Worm (Caenorhabditis elegans): ENCODE measurements around the gene srd-51.

srd-51 gene

ce11 chrX:13528630-13529138 lies 44.0 kb upstream of the srd-51 start, which contains the start of gene F18H3.4 (continued):
- peak; percentile 4 for TF ChIP-seq ets-4 (GFP tag; optimal IDR thresholded peaks at IDR 0.05)
- no peak for TF ChIP-seq snpc-4 (GFP tag; optimal IDR thresholded peaks at IDR 0.05)
- TF ChIP-seq snpc-4 (tag; optimal IDR thresholded peaks at IDR 0.05): peak in 1 of 4 experiments; percentile 14
- TF ChIP-seq D2030.7 (GFP tag; IDR thresholded peaks at IDR 0.05): no peak
- peak; percentile 50; the same call in 1 of the 2 replicates for TF ChIP-seq nfyb-1 (GFP tag; IDR thresholded peaks at IDR 0.05)
- TF ChIP-seq bed-2 (GFP tag; IDR thresholded peaks at IDR 0.05): no peak
- no peak for TF ChIP-seq egl-18 (GFP tag; IDR thresholded peaks at IDR 0.05)
- TF ChIP-seq hlh-12 (tag; optimal IDR thresholded peaks at IDR 0.05): no peak
- no peak for TF ChIP-seq F49E8.2 (tag; optimal IDR thresholded peaks at IDR 0.05; ENCODE audit: insufficient read depth)
- TF ChIP-seq T07F8.4 (tag; optimal IDR thresholded peaks at IDR 0.05): no peak
- no peak for TF ChIP-seq rec-8 (tag; optimal IDR thresholded peaks at IDR 0.05)
- no peak for TF ChIP-seq F10E7.11 (tag; optimal IDR thresholded peaks at IDR 0.05)
- TF ChIP-seq dox-1 (GFP tag; IDR thresholded peaks at IDR 0.05): peak; percentile 52
- TF ChIP-seq nhr-27 (tag; optimal IDR thresholded peaks at IDR 0.05): no peak
- no peak for TF ChIP-seq tbx-9 (tag; optimal IDR thresholded peaks at IDR 0.05; ENCODE audit: borderline replicate concordance)
- no peak for TF ChIP-seq ceh-27 (GFP tag; optimal IDR thresholded peaks at IDR 0.05)
- no peak for TF ChIP-seq rpc-1 (optimal IDR thresholded peaks at IDR 0.05)
- no peak for TF ChIP-seq rpc-1 (tag; optimal IDR thresholded peaks at IDR 0.05)
- no peak for TF ChIP-seq sdz-38 (tag; optimal IDR thresholded peaks at IDR 0.05)
- TF ChIP-seq ztf-3 (GFP tag; optimal IDR thresholded peaks at IDR 0.05): no peak
- TF ChIP-seq ztf-22 (GFP tag; optimal IDR thresholded peaks at IDR 0.05): peak; percentile 80
- TF ChIP-seq repo-1 (tag; optimal IDR thresholded peaks at IDR 0.05): no peak
- TF ChIP-seq chd-7 (tag; optimal IDR thresholded peaks at IDR 0.05): peak; percentile 12
- peak; percentile 13 for TF ChIP-seq lin-54 (GFP tag; optimal IDR thresholded peaks at IDR 0.05)
- TF ChIP-seq T26A5.8 (tag; optimal IDR thresholded peaks at IDR 0.05): no peak
- TF ChIP-seq lsy-27 (tag; optimal IDR thresholded peaks at IDR 0.05; ENCODE audit: borderline replicate concordance, insufficient read depth): no peak
- TF ChIP-seq athp-1 (tag; optimal IDR thresholded peaks at IDR 0.05): no peak
- TF ChIP-seq F52B5.7 (tag; optimal IDR thresholded peaks at IDR 0.05): no peak
- no peak for TF ChIP-seq attf-5 (GFP tag; optimal IDR thresholded peaks at IDR 0.05)
- TF ChIP-seq dpl-1 (GFP tag; optimal IDR thresholded peaks at IDR 0.05): no peak
- peak; percentile 97 for TF ChIP-seq nhr-80 (tag; optimal IDR thresholded peaks at IDR 0.05)
- TF ChIP-seq tbp1 (GFP tag; optimal IDR thresholded peaks at IDR 0.05): peak; percentile 46
- TF ChIP-seq egrh-3 (GFP tag; IDR thresholded peaks at IDR 0.05): no peak
- TF ChIP-seq pbrm-1 (GFP tag; IDR thresholded peaks at IDR 0.05): no peak
- no peak for TF ChIP-seq ztf-26 (tag; optimal IDR thresholded peaks at IDR 0.05)
- TF ChIP-seq snpc-3.4 (tag; optimal IDR thresholded peaks at IDR 0.05): no peak
- TF ChIP-seq Y67H2A.10 (GFP tag; conservative IDR thresholded peaks at IDR 0.05): no peak
- no peak for TF ChIP-seq somi-1 (GFP tag; optimal IDR thresholded peaks at IDR 0.05)
- no peak for TF ChIP-seq lin-35 (GFP tag; optimal IDR thresholded peaks at IDR 0.05)
- no peak for TF ChIP-seq B0035.1 (tag; optimal IDR thresholded peaks at IDR 0.05)
- 0 out of 2 replicates have a peak, but pooled peaks have one; percentile 19 for TF ChIP-seq mcd-1 (GFP tag; IDR thresholded peaks at IDR 0.05)
- TF ChIP-seq let-607 (tag; optimal IDR thresholded peaks at IDR 0.05): peak in 1 of 2 experiments; percentile 65
- TF ChIP-seq madf-6 (GFP tag; IDR thresholded peaks at IDR 0.05): no peak
- no peak for TF ChIP-seq snpc-1.1 (tag; optimal IDR thresholded peaks at IDR 0.05; ENCODE audit: insufficient read depth)
- peak; percentile 19 for TF ChIP-seq nhr-90 (tag; optimal IDR thresholded peaks at IDR 0.05)
- no peak for TF ChIP-seq mes-4 (tag; optimal IDR thresholded peaks at IDR 0.05)
- no peak for TF ChIP-seq Y53F4B.3 (GFP tag; IDR thresholded peaks at IDR 0.05)
- TF ChIP-seq hlh-26 (GFP tag; conservative IDR thresholded peaks at IDR 0.05): no peak

Data from whole organism, young adult.